Worm (Caenorhabditis elegans): ENCODE measurements around the gene nlp-24.

Gene nlp-24

DNA sequence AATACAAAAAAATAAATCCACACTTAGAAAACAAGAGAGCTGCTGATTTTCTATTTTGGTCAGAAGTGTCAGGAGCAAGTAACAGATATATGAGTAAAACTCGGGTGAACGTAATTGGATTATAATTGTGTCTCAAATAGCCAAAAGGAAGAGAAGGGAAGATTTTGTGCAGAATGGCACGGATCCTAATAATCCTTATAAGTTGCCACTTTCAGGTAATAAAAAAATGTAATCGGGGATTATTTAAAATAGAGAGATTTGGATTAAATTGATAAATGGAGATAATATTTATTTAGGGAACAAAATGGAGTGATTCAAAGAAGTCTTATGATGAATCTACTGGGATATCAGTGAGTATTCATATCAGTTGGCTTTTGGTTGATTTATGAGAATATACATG lies 8.8 kb downstream of the nlp-24 start:
- TF ChIP-seq mep-1 (tag; optimal IDR thresholded peaks at IDR 0.05) = no peak
- TF ChIP-seq ces-1 (GFP tag; optimal IDR thresholded peaks at IDR 0.05) = peak; percentile 4

DNA sequence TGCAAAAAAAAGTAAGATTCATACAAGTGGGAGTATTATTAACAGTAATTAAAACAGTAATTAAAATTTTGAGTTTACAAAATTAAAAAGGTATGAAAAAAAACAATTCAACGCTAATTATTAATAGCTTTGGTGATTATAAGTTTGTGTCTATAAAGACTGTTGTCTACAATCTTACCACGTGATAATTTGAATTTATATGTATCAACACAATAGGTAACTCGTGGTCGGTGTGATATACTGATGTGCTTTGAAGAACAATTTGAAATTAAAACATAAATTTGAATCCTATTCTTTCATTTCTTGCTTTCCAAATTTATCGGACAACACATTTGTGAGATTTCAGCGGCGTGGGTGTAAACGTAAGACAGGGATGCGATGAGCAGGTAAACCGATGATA lies 11.7 kb downstream of the nlp-24 start:
- TF ChIP-seq blmp-1 (tag; optimal IDR thresholded peaks at IDR 0.05) (no peak), lsy-2 (tag; optimal IDR thresholded peaks at IDR 0.05) (no peak), nhr-28 (tag; optimal IDR thresholded peaks at IDR 0.05) (no peak), unc-62 (GFP tag; optimal IDR thresholded peaks at IDR 0.05) (no peak), elt-3 (tag; optimal IDR thresholded peaks at IDR 0.05) (no peak), ceh-83 (GFP tag; optimal IDR thresholded peaks at IDR 0.05) (no peak), sptf-1 (tag; optimal IDR thresholded peaks at IDR 0.05) (no peak), zip-8 (tag; optimal IDR thresholded peaks at IDR 0.05) (no peak), bed-3 (GFP tag; optimal IDR thresholded peaks at IDR 0.05) (no peak), M03D4.4 (tag; optimal IDR thresholded peaks at IDR 0.05) (no peak), nhr-76 (tag; optimal IDR thresholded peaks at IDR 0.05) (no peak), nhr-12 (tag; optimal IDR thresholded peaks at IDR 0.05) (no peak)

DNA sequence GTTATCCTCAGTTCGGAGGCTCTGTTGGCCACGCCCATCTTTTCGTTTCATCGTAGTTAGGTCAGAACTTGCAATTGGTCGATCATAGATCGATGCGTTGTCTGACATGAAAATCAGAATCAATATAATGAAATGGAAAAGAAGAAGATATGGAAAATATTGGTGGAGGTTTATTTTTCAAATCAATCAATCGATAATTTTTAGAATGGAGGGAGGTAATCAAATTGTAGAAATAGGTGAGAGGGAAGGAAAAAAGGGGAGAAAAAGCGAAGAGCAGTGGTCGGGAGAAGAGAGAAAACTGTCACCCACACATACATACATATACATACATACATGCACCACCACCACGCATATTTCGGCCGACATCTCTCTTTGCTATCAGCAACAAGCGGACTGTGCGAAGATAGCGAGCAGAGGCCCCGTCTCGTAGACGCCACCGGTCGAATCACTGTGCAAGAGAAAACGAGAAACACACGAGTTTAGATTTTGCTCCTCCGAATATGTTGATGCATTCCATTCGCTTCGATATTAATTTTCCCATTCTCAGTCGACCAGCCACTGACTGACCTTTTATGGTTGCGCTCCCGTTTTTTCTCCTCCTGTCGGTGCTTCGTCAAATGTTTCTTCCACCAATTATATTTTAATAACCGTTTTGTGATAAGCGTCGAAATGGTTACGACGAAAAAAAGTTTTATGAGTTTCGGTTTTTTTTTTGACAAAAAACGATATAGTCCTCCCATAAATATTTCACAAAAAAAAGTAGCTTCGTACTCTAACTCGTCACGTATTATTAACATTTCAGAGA lies 13.2 kb downstream of the nlp-24 start, which contains the start of gene F35B12.10:
F35B12.10 (minus strand) TSS at position 51 of the 805 bp plus-strand sequence.
- no peak for TF ChIP-seq ceh-39 (tag; optimal IDR thresholded peaks at IDR 0.05)
- TF ChIP-seq nhr-237 (tag; optimal IDR thresholded peaks at IDR 0.05) = no peak
- no peak for TF ChIP-seq unc-120 (tag; optimal IDR thresholded peaks at IDR 0.05; ENCODE audit: poor library complexity, severe bottlenecking)
- TF ChIP-seq mls-2 (tag; optimal IDR thresholded peaks at IDR 0.05) = no peak
- TF ChIP-seq drap-1 (GFP tag; optimal IDR thresholded peaks at IDR 0.05) = no peak
- TF ChIP-seq lin-13 (tag; optimal IDR thresholded peaks at IDR 0.05) = no peak
- TF ChIP-seq snpc-4 (tag; optimal IDR thresholded peaks at IDR 0.05) = no peak
- no peak for TF ChIP-seq mab-5 (tag; optimal IDR thresholded peaks at IDR 0.05)
- no peak for TF ChIP-seq hlh-1 (tag; optimal IDR thresholded peaks at IDR 0.05)

DNA sequence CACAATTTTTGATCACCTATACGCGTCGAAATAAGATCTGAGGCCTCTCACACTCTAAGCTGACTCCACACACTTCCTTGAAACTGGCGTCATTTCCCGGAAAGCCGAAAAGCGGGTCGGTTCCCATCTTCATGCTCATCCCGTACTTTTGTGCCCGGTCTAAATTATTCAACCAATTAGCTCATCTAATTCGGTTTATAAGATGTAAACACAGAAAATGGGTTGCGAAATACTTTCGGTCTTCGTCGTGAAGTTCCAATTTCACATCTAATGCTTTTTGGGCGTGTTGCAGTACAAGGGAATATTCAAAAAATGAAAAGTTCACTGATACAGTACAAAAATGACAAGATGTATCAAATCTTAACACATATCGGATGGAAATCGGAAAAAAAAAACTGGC lies 15.0 kb downstream of the nlp-24 start:
- TF ChIP-seq lin-13 (tag; optimal IDR thresholded peaks at IDR 0.05) = no peak
- TF ChIP-seq ces-1 (GFP tag; optimal IDR thresholded peaks at IDR 0.05) = peak; percentile 6

DNA sequence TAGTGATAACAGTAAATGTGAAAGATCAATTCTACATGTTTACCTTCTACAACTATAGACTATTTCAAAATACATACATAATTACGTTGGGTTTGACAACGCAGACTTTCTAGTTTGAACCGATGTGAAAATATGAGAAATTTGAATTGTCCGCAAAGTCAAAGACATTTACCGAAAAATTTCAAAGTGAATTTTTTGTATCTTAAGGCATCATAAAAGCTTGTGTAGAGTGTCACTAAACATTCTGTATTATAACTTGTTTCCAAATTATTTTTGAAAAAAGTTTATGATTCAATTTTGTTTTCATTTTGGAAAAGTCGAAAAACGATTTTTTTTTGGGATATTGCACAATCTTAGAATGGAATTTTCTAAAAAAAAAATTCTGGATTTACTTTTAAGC lies 19.4 kb downstream of the nlp-24 start:
- TF ChIP-seq hlh-1 (tag; optimal IDR thresholded peaks at IDR 0.05) (no peak), tbx-8 (GFP tag; optimal IDR thresholded peaks at IDR 0.05) (no peak), sptf-1 (tag; optimal IDR thresholded peaks at IDR 0.05) (no peak), ceh-43 (GFP tag; optimal IDR thresholded peaks at IDR 0.05) (no peak), blmp-1 (tag; optimal IDR thresholded peaks at IDR 0.05) (no peak), nhr-76 (tag; optimal IDR thresholded peaks at IDR 0.05) (no peak), ceh-39 (tag; optimal IDR thresholded peaks at IDR 0.05) (no peak), cnd-1 (tag; optimal IDR thresholded peaks at IDR 0.05) (no peak), zip-8 (tag; optimal IDR thresholded peaks at IDR 0.05) (no peak), drap-1 (GFP tag; optimal IDR thresholded peaks at IDR 0.05) (no peak), unc-120 (tag; optimal IDR thresholded peaks at IDR 0.05; ENCODE audit: poor library complexity, severe bottlenecking) (no peak), nhr-12 (tag; optimal IDR thresholded peaks at IDR 0.05) (no peak), unc-39 (tag; optimal IDR thresholded peaks at IDR 0.05) (no peak), nhr-28 (tag; optimal IDR thresholded peaks at IDR 0.05) (no peak), ztf-11 (tag; optimal IDR thresholded peaks at IDR 0.05) (no peak), ceh-83 (GFP tag; optimal IDR thresholded peaks at IDR 0.05) (no peak), mep-1 (tag; optimal IDR thresholded peaks at IDR 0.05) (no peak), elt-3 (tag; optimal IDR thresholded peaks at IDR 0.05) (no peak)

DNA sequence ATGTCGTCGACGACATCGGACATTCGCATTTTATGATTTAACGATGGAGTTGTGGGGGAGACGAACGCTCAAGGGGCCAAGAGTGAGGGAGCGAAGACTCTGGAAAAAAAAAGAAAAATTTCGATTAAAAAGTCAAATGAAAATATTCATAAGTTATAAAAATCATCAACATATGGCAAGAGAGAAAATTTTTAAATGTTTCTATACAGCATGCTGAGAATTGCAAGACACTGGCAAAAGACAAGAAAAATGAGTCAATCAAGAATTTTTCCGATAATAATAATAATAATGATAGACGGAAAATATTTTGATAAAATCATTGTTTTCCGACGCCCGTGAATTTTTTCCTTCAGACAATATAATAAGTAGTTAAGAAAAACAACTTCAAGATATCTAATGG lies 21.0 kb downstream of the nlp-24 start, which contains the start of gene sipa-1:
sipa-1 (minus strand) TSS at position 101 of the 400 bp plus-strand sequence.
- TF ChIP-seq drap-1 (GFP tag; optimal IDR thresholded peaks at IDR 0.05) (no peak), unc-62 (GFP tag; optimal IDR thresholded peaks at IDR 0.05) (no peak), snpc-4 (tag; optimal IDR thresholded peaks at IDR 0.05) (no peak), unc-120 (tag; optimal IDR thresholded peaks at IDR 0.05; ENCODE audit: poor library complexity, severe bottlenecking) (no peak), elt-3 (tag; optimal IDR thresholded peaks at IDR 0.05) (no peak), pha-4 (tag; optimal IDR thresholded peaks at IDR 0.05) (no peak), bed-3 (GFP tag; optimal IDR thresholded peaks at IDR 0.05) (no peak), sem-2 (GFP tag; optimal IDR thresholded peaks at IDR 0.05) (no peak), ham-2 (GFP tag; optimal IDR thresholded peaks at IDR 0.05) (no peak), zip-8 (tag; optimal IDR thresholded peaks at IDR 0.05) (no peak), ztf-11 (tag; optimal IDR thresholded peaks at IDR 0.05) (no peak), hlh-1 (tag; optimal IDR thresholded peaks at IDR 0.05) (no peak), lsy-2 (tag; optimal IDR thresholded peaks at IDR 0.05) (no peak), nhr-76 (tag; optimal IDR thresholded peaks at IDR 0.05) (no peak), mls-2 (tag; optimal IDR thresholded peaks at IDR 0.05) (no peak), nhr-237 (tag; optimal IDR thresholded peaks at IDR 0.05) (no peak), ceh-39 (tag; optimal IDR thresholded peaks at IDR 0.05) (no peak), mab-5 (tag; optimal IDR thresholded peaks at IDR 0.05) (no peak)

Data from whole organism, mixed stage, embryonic.